Worm (Caenorhabditis elegans) whole organism, late embryonic: ENCODE measurements around the gene D2096.11.

Experiments
- ama-1 ChIP-seq: fragments of 150-350 bp; optimal IDR thresholded peaks from 2 replicates; lab custom pipeline; 2014
- ceh-45 ChIP-seq: fragments of 200-800 bp; sonication (Bioruptor generic); IDR thresholded peaks from 2 replicates; pipeline ENCODE4 v1.3.6; 2022; ENCODE audit warnings: missing genetic modification reagents, missing genetic modification characterization, missing compliant biosample characterization

DNA sequence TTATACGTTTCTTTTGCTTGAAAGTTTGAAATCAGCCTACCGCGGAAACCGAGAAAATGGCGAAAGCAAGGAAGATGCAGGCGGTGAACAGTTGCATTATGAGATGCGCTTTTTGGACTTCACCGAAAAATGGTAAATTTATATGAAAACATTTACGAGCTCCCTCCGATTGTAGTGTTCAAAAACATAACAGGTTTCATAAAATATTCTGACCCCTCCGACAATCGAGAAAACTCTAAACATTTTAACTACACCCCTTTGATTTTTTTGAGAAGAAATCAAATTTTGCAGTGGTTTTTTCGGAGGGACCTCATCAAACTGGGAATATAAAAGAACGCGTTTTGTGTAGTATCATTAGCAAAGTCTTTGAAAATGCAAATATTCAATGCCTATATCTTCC, 47.0 kb downstream of the D2096.11 start, which contains the start of the genes F17E9.18 and F17E9.15:
- TF ChIP-seq ama-1 (lab: Kevin White, UChicago) (no peak), ceh-45 (GFP tag; lab: Robert Waterston, UW) (no peak)
